Worm (Caenorhabditis elegans) whole organism, late embryonic: ENCODE results near the gene D1054.18.

Experiments used
- F13H6.1 ChIP-seq: sonication (generic microtip); optimal IDR thresholded peaks from 2 replicates; lab custom pipeline; 2016; ENCODE audit warnings: missing genetic modification characterization, missing compliant biosample characterization
- ceh-9 ChIP-seq: sonication (generic microtip); optimal IDR thresholded peaks from 2 replicates; lab custom pipeline; 2016; ENCODE audit warnings: mild to moderate bottlenecking, missing genetic modification characterization, inconsistent platforms, missing compliant biosample characterization
- dmd-4 ChIP-seq: sonication (generic microtip); optimal IDR thresholded peaks from 2 replicates; lab custom pipeline; 2016; ENCODE audit warnings: borderline replicate concordance, missing genetic modification characterization, missing compliant biosample characterization
- dve-1 ChIP-seq: sonication (generic microtip); optimal IDR thresholded peaks from 2 replicates; lab custom pipeline; 2017; ENCODE audit warnings: antibody characterized with exemption, mild to moderate bottlenecking, missing genetic modification characterization, missing compliant biosample characterization
- nhr-11 ChIP-seq: fragments of 150-350 bp; optimal IDR thresholded peaks from 2 replicates; lab custom pipeline; 2014; ENCODE audit warnings: missing biosample characterization, missing genetic modification characterization
- odd-2 ChIP-seq: sonication (generic microtip); optimal IDR thresholded peaks from 2 replicates; lab custom pipeline; 2017; ENCODE audit warnings: antibody characterized with exemption, mild to moderate bottlenecking, missing genetic modification characterization, missing compliant biosample characterization
- pax-1 ChIP-seq: fragments of 150-350 bp; optimal IDR thresholded peaks from 2 replicates; lab custom pipeline; 2014; ENCODE audit warnings: missing biosample characterization, missing genetic modification characterization
- pqm-1 ChIP-seq: sonication (generic microtip); optimal IDR thresholded peaks from 2 replicates; lab custom pipeline; 2016; ENCODE audit warnings: missing genetic modification characterization, missing compliant biosample characterization
- sox-2 ChIP-seq: fragments of 200-800 bp; sonication (Bioruptor generic); IDR thresholded peaks from 2 replicates; pipeline ENCODE4 v1.3.6; 2022; ENCODE audit warnings: missing genetic modification reagents, missing genetic modification characterization, missing compliant biosample characterization
- sox-4 ChIP-seq: sonication (generic microtip); optimal IDR thresholded peaks from 2 replicates; lab custom pipeline; 2017; ENCODE audit warnings: mild to moderate bottlenecking, missing genetic modification characterization, inconsistent platforms, missing compliant biosample characterization

DNA sequence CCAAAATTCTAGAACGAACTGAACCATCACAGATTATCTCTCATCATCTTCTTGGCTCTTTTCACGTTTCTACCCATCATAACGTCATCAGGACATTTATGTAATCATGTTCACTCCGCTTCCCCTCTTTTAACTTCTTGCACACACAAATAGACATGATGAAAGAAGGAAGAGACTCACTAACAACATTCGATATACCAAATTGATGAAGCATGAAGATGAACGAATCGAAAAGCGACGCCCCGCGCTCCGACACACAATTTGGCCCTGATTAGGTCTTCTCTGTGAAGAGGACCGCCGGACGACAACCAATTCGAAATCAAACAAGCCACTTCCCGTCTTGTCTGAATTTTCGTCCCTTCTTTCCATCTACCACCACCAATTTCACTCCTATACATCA, 17.5 kb upstream of the D1054.18 start:
- no peak for TF ChIP-seq odd-2 (tag; lab: Kevin White, UChicago)
- TF ChIP-seq dve-1 (tag; lab: Kevin White, UChicago): no peak
- TF ChIP-seq sox-4: no peak
- TF ChIP-seq pax-1 (tag; lab: Kevin White, UChicago): no peak
- TF ChIP-seq F13H6.1 (tag; lab: Kevin White, UChicago): no peak
- no peak for TF ChIP-seq dmd-4 (tag; lab: Kevin White, UChicago)
- no peak for TF ChIP-seq ceh-9 (tag; lab: Kevin White, UChicago)
- no peak for TF ChIP-seq pqm-1 (tag; lab: Kevin White, UChicago)
- no peak for TF ChIP-seq nhr-11
- TF ChIP-seq sox-2 (GFP tag; lab: Robert Waterston, UW): no peak
